Fruit fly (Drosophila melanogaster) whole organism, embryonic: ENCODE data around the gene Takl2.

Experiments
- Ada2b ChIP-seq: fragments of 200-800 bp; sonication (Bioruptor generic); IDR thresholded peaks from 2 replicates; pipeline ENCODE4 v1.3.6; 2022; ENCODE audit warnings: missing biosample characterization, missing genetic modification characterization
- Antp ChIP-seq: fragments of 200-800 bp; sonication (Bioruptor generic); optimal IDR thresholded peaks from 3 replicates; lab custom pipeline; 2016; ENCODE audit warnings: missing biosample characterization, missing genetic modification characterization
- B-H2 ChIP-seq: fragments of 200-800 bp; sonication (Bioruptor generic); optimal IDR thresholded peaks from 2 replicates; lab custom pipeline; 2018; ENCODE audit warnings: missing biosample characterization, mild to moderate bottlenecking, missing genetic modification characterization
- C15 ChIP-seq: fragments of 200-800 bp; sonication (Bioruptor generic); IDR thresholded peaks from 3 replicates; pipeline ENCODE4 v1.3.6; 2022; ENCODE audit warnings: missing biosample characterization, missing genetic modification characterization
- CG10209 ChIP-seq: fragments of 200-800 bp; sonication (Bioruptor generic); optimal IDR thresholded peaks from 3 replicates; lab custom pipeline; 2017; ENCODE audit warnings: missing biosample characterization, mild to moderate bottlenecking, missing genetic modification characterization, missing genetic modification reagents
- CG10321 ChIP-seq: fragments of 200-800 bp; sonication (Bioruptor generic); IDR thresholded peaks from 2 replicates; pipeline ENCODE4 v1.3.6; 2022; ENCODE audit warnings: missing biosample characterization, missing genetic modification characterization
- CG10366 ChIP-seq: fragments of 200-800 bp; sonication (Bioruptor generic); IDR thresholded peaks from 2 replicates; pipeline ENCODE4 v1.3.6; 2022; ENCODE audit warnings: missing biosample characterization, missing genetic modification characterization
- CG10431 ChIP-seq: fragments of 200-800 bp; sonication (Bioruptor generic); optimal IDR thresholded peaks from 3 replicates; lab custom pipeline; 2018; ENCODE audit warnings: missing biosample characterization, mild to moderate bottlenecking, missing genetic modification characterization
- CG12104 ChIP-seq: fragments of 200-800 bp; sonication (Bioruptor generic); optimal IDR thresholded peaks from 3 replicates; lab custom pipeline; 2016; ENCODE audit warnings: missing biosample characterization, missing genetic modification characterization
- CG13424 ChIP-seq: fragments of 200-800 bp; sonication (Bioruptor generic); optimal IDR thresholded peaks from 2 replicates; lab custom pipeline; 2019; ENCODE audit warnings: missing biosample characterization, mild to moderate bottlenecking, missing genetic modification characterization, moderate library complexity
- CG13894 ChIP-seq: fragments of 200-800 bp; sonication (Bioruptor generic); optimal IDR thresholded peaks from 3 replicates; lab custom pipeline; 2018; ENCODE audit warnings: missing biosample characterization, mild to moderate bottlenecking, missing genetic modification characterization, moderate library complexity
- CG15073 ChIP-seq: fragments of 200-800 bp; sonication (Bioruptor generic); optimal IDR thresholded peaks from 2 replicates; lab custom pipeline; 2016; ENCODE audit warnings: missing biosample characterization, missing genetic modification characterization
- CG15269 ChIP-seq: fragments of 200-800 bp; sonication (Bioruptor generic); optimal IDR thresholded peaks from 2 replicates; lab custom pipeline; 2018; ENCODE audit warnings: missing biosample characterization, mild to moderate bottlenecking, missing genetic modification characterization, moderate library complexity
- CG31441 ChIP-seq: fragments of 200-800 bp; sonication (Bioruptor generic); IDR thresholded peaks from 2 replicates; pipeline ENCODE4 v1.3.6; 2022; ENCODE audit warnings: missing biosample characterization, missing genetic modification characterization
- CG3407 ChIP-seq: fragments of 200-800 bp; sonication (Bioruptor generic); optimal IDR thresholded peaks from 2 replicates; lab custom pipeline; 2018; ENCODE audit warnings: missing biosample characterization, mild to moderate bottlenecking, missing genetic modification characterization
- CG3847 ChIP-seq: fragments of 200-800 bp; sonication (Bioruptor generic); IDR thresholded peaks from 2 replicates; pipeline ENCODE4 v1.3.6; 2022; ENCODE audit warnings: missing biosample characterization, missing genetic modification characterization
- CG43689 ChIP-seq: fragments of 200-800 bp; sonication (Bioruptor generic); IDR thresholded peaks from 2 replicates; pipeline ENCODE4 v1.3.6; 2022; ENCODE audit warnings: missing biosample characterization, missing genetic modification characterization
- CG4404 ChIP-seq: fragments of 200-800 bp; sonication (Bioruptor generic); IDR thresholded peaks from 2 replicates; pipeline ENCODE4 v1.3.6; 2022; ENCODE audit warnings: missing biosample characterization, missing genetic modification characterization
- CG6791 ChIP-seq: fragments of 200-800 bp; sonication (Bioruptor generic); IDR thresholded peaks from 3 replicates; pipeline ENCODE4 v1.3.6; 2022; ENCODE audit warnings: missing biosample characterization, missing genetic modification characterization; ENCODE audit not compliant: partially characterized antibody
- CG6854 ChIP-seq: fragments of 200-800 bp; sonication (Bioruptor generic); optimal IDR thresholded peaks from 3 replicates; lab custom pipeline; 2017; ENCODE audit warnings: missing biosample characterization, mild to moderate bottlenecking, missing genetic modification characterization
- CG7357 ChIP-seq: fragments of 200-800 bp; sonication (Bioruptor generic); IDR thresholded peaks from 3 replicates; pipeline ENCODE4 v1.3.6; 2022; ENCODE audit warnings: missing biosample characterization, missing genetic modification characterization
- CG8944 ChIP-seq: fragments of 200-800 bp; sonication (Bioruptor generic); optimal IDR thresholded peaks from 3 replicates; lab custom pipeline; 2016; ENCODE audit warnings: missing biosample characterization, missing genetic modification characterization
- CHES-1-like ChIP-seq: fragments of 200-800 bp; sonication (Bioruptor generic); optimal IDR thresholded peaks from 2 replicates; lab custom pipeline; 2016; ENCODE audit warnings: missing biosample characterization, missing genetic modification characterization
- Dad ChIP-seq: fragments of 200-800 bp; sonication (Bioruptor generic); optimal IDR thresholded peaks from 3 replicates; lab custom pipeline; 2016; ENCODE audit warnings: missing biosample characterization, missing genetic modification characterization
- Ets97D ChIP-seq: fragments of 200-800 bp; sonication (Bioruptor generic); optimal IDR thresholded peaks from 3 replicates; lab custom pipeline; 2016; ENCODE audit warnings: missing biosample characterization, missing genetic modification characterization
- HmgD ChIP-seq: fragments of 200-800 bp; sonication (Bioruptor generic); optimal IDR thresholded peaks from 3 replicates; lab custom pipeline; 2016; ENCODE audit warnings: missing biosample characterization, missing genetic modification characterization
- Lim3 ChIP-seq: fragments of 200-800 bp; sonication (Bioruptor generic); IDR thresholded peaks from 2 replicates; pipeline ENCODE4 v1.3.6; 2022; ENCODE audit warnings: missing biosample characterization, missing genetic modification characterization
- PHDP ChIP-seq: fragments of 200-800 bp; sonication (Bioruptor generic); optimal IDR thresholded peaks from 3 replicates; lab custom pipeline; 2018; ENCODE audit warnings: missing biosample characterization, mild to moderate bottlenecking, missing genetic modification characterization, moderate library complexity
- Taf1 ChIP-seq: fragments of 200-800 bp; sonication (Bioruptor generic); IDR thresholded peaks from 2 replicates; pipeline ENCODE4 v1.3.6; 2022; ENCODE audit warnings: missing biosample characterization, missing genetic modification characterization
- bowl ChIP-seq: fragments of 200-800 bp; sonication (Bioruptor generic); IDR thresholded peaks from 2 replicates; pipeline ENCODE4 v1.3.6; 2022; ENCODE audit warnings: missing biosample characterization, missing genetic modification characterization
- br ChIP-seq: fragments of >200 bp; optimal IDR thresholded peaks from 2 replicates; lab custom pipeline; 2017
- bsh ChIP-seq, 2 experiments: fragments of 200-800 bp; sonication (Bioruptor generic); optimal IDR thresholded peaks; 2 replicates each; lab custom pipeline; 2017 to 2018; ENCODE audit warnings: mild to moderate bottlenecking in 2 of 2, missing biosample characterization in 2 of 2, missing genetic modification characterization in 2 of 2, moderate library complexity in 1 of 2
- cas ChIP-seq: fragments of 200-800 bp; sonication (Bioruptor generic); IDR thresholded peaks from 2 replicates; pipeline ENCODE4 v1.3.6; 2022; ENCODE audit warnings: missing biosample characterization, missing genetic modification characterization
- cato ChIP-seq: fragments of 200-800 bp; sonication (Bioruptor generic); optimal IDR thresholded peaks from 2 replicates; lab custom pipeline; 2016; ENCODE audit warnings: missing biosample characterization, missing genetic modification characterization, borderline replicate concordance
- crc ChIP-seq: fragments of 200-800 bp; sonication (Bioruptor generic); optimal IDR thresholded peaks from 2 replicates; lab custom pipeline; 2016; ENCODE audit warnings: missing biosample characterization, missing genetic modification characterization
- ems ChIP-seq: fragments of 200-800 bp; sonication (Bioruptor generic); optimal IDR thresholded peaks from 3 replicates; lab custom pipeline; 2016; ENCODE audit warnings: missing biosample characterization, missing genetic modification characterization
- fd64A ChIP-seq: fragments of 200-800 bp; sonication (Bioruptor generic); optimal IDR thresholded peaks from 3 replicates; lab custom pipeline; 2018; ENCODE audit warnings: missing biosample characterization, mild to moderate bottlenecking, missing genetic modification characterization
- gfzf ChIP-seq: fragments of 200-800 bp; sonication (Bioruptor generic); optimal IDR thresholded peaks from 2 replicates; lab custom pipeline; 2016; ENCODE audit warnings: missing biosample characterization, mild to moderate bottlenecking, missing genetic modification characterization, moderate library complexity
- her ChIP-seq: fragments of 200-800 bp; sonication (Bioruptor generic); optimal IDR thresholded peaks from 2 replicates; lab custom pipeline; 2016; ENCODE audit warnings: missing biosample characterization, missing genetic modification characterization
- kay ChIP-seq: fragments of 200-800 bp; sonication (Bioruptor generic); optimal IDR thresholded peaks from 2 replicates; lab custom pipeline; 2016; ENCODE audit warnings: missing biosample characterization, missing genetic modification characterization
- lmd ChIP-seq: fragments of 200-800 bp; sonication (Bioruptor generic); IDR thresholded peaks from 2 replicates; pipeline ENCODE4 v1.3.6; 2022; ENCODE audit warnings: missing biosample characterization, missing genetic modification characterization
- maf-S ChIP-seq: fragments of 200-800 bp; sonication (Bioruptor generic); optimal IDR thresholded peaks from 2 replicates; lab custom pipeline; 2016; ENCODE audit warnings: missing biosample characterization, missing genetic modification characterization
- mirr ChIP-seq: fragments of 200-800 bp; sonication (Bioruptor generic); optimal IDR thresholded peaks from 3 replicates; lab custom pipeline; 2018; ENCODE audit warnings: missing biosample characterization, mild to moderate bottlenecking, missing genetic modification characterization
- nau ChIP-seq: fragments of 200-800 bp; sonication (Bioruptor generic); optimal IDR thresholded peaks from 3 replicates; lab custom pipeline; 2017; ENCODE audit warnings: missing biosample characterization, mild to moderate bottlenecking, missing genetic modification characterization, missing genetic modification reagents
- odd ChIP-seq: fragments of 200-800 bp; sonication (Bioruptor generic); optimal IDR thresholded peaks from 2 replicates; lab custom pipeline; 2017; ENCODE audit warnings: missing biosample characterization, mild to moderate bottlenecking, missing genetic modification characterization
- peb ChIP-seq: fragments of 200-800 bp; sonication (Bioruptor generic); IDR thresholded peaks from 2 replicates; pipeline ENCODE4 v1.3.6; 2022; ENCODE audit warnings: missing biosample characterization, missing genetic modification characterization
- repo ChIP-seq: fragments of 200-800 bp; sonication (Bioruptor generic); optimal IDR thresholded peaks from 2 replicates; lab custom pipeline; 2016; ENCODE audit warnings: missing biosample characterization, missing genetic modification characterization
- sim ChIP-seq: fragments of 200-800 bp; sonication (Bioruptor generic); IDR thresholded peaks from 2 replicates; pipeline ENCODE4 v1.3.6; 2022; ENCODE audit warnings: missing biosample characterization, missing genetic modification characterization
- sisA ChIP-seq: fragments of 200-800 bp; sonication (Bioruptor generic); IDR thresholded peaks from 2 replicates; pipeline ENCODE4 v1.3.6; 2022; ENCODE audit warnings: missing biosample characterization, missing genetic modification characterization
- sr ChIP-seq: fragments of 200-800 bp; sonication (Bioruptor generic); IDR thresholded peaks from 3 replicates; pipeline ENCODE4 v1.3.6; 2022; ENCODE audit warnings: missing biosample characterization, missing genetic modification characterization
- ttk ChIP-seq: fragments of 200-800 bp; sonication (Bioruptor generic); IDR thresholded peaks from 2 replicates; pipeline ENCODE4 v2.1.2; 2022; ENCODE audit warnings: missing biosample characterization, missing genetic modification characterization
- wdn ChIP-seq: fragments of 200-800 bp; sonication (Bioruptor generic); IDR thresholded peaks from 2 replicates; pipeline ENCODE4 v1.3.6; 2022; ENCODE audit warnings: missing biosample characterization, missing genetic modification characterization

The Takl2 gene

dm6 chr3R:22750534-22750947 lies 16.9 kb upstream of the Takl2 start, which contains the start of the genes rumi, CG7029 and Usp12-46 (continued):
- TF ChIP-seq CHES-1-like (GFP tag; lab: Kevin White, UChicago) (peak; percentile 97), CG31441 (GFP tag; lab: Robert Waterston, UW) (peak; percentile 94), wdn (GFP tag; lab: Robert Waterston, UW) (peak; percentile 71), gfzf (GFP tag; lab: Kevin White, UChicago) (peak; percentile 44), Antp (GFP tag; lab: Kevin White, UChicago) (peak; percentile 93), CG12104 (GFP tag; lab: Kevin White, UChicago) (peak; percentile 20), CG13424 (tag; lab: Kevin White, UChicago) (peak; percentile 90), CG10209 (peak; percentile 84), Ets97D (GFP tag; lab: Kevin White, UChicago) (peak; percentile 89), sr (GFP tag; lab: Robert Waterston, UW) (peak; percentile 54; the same call in 1 of the 3 replicates), nau (GFP tag; lab: Kevin White, UChicago) (no peak), maf-S (GFP tag; lab: Kevin White, UChicago) (peak; percentile 90), ttk (GFP tag; lab: Robert Waterston, UW) (peak; percentile 76), CG15073 (GFP tag; lab: Kevin White, UChicago) (peak; percentile 43), CG13894 (tag; lab: Kevin White, UChicago) (peak; percentile 80), cas (GFP tag; lab: Robert Waterston, UW) (peak; percentile 63; the same call in 1 of the 2 replicates), PHDP (tag; lab: Kevin White, UChicago) (peak; percentile 85), br (lab: Kevin White, UChicago) (no peak), CG3847 (GFP tag; lab: Robert Waterston, UW) (peak; percentile 92), crc (GFP tag; lab: Kevin White, UChicago) (peak; percentile 74), CG10321 (GFP tag; lab: Robert Waterston, UW) (peak; percentile 62), peb (peak; percentile 45; the same call in 1 of the 2 replicates), CG10366 (GFP tag; lab: Robert Waterston, UW) (peak; percentile 90), CG4404 (GFP tag; lab: Robert Waterston, UW) (peak; percentile 72), fd64A (GFP tag; lab: Kevin White, UChicago) (no peak), repo (peak; percentile 88), CG6854 (GFP tag; lab: Kevin White, UChicago) (no peak), Ada2b (GFP tag; lab: Robert Waterston, UW) (peak; percentile 81), Dad (GFP tag; lab: Kevin White, UChicago) (peak; percentile 82), odd (GFP tag; lab: Kevin White, UChicago) (no peak), ems (GFP tag; lab: Kevin White, UChicago) (peak; percentile 85), C15 (GFP tag; lab: Robert Waterston, UW) (0 out of 3 replicates have a peak, but pooled peaks have one; percentile 53), CG3407 (GFP tag; lab: Kevin White, UChicago) (peak; percentile 72), lmd (GFP tag; lab: Robert Waterston, UW) (peak; percentile 84), sisA (GFP tag; lab: Robert Waterston, UW) (peak; percentile 85), bsh (GFP tag; optimal IDR thresholded peaks at IDR 0.05; lab: Kevin White, UChicago) (peak in 1 of 2 experiments; percentile 88), CG43689 (GFP tag; lab: Robert Waterston, UW) (peak; percentile 52; the same call in 1 of the 2 replicates), HmgD (GFP tag; lab: Kevin White, UChicago) (peak; percentile 98), Taf1 (GFP tag; lab: Robert Waterston, UW) (peak; percentile 53; the same call in 1 of the 2 replicates), kay (GFP tag; lab: Kevin White, UChicago) (peak; percentile 79), bowl (peak; percentile 66; the same call in 1 of the 2 replicates), CG7357 (GFP tag; lab: Robert Waterston, UW) (peak; percentile 60; the same call in 2 of the 3 replicates), CG10431 (peak; percentile 64), B-H2 (GFP tag; lab: Kevin White, UChicago) (peak; percentile 82), CG8944 (GFP tag; lab: Kevin White, UChicago) (peak; percentile 91), her (peak; percentile 79), CG15269 (peak; percentile 86), mirr (GFP tag; lab: Kevin White, UChicago) (peak; percentile 69), CG6791 (GFP tag; lab: Robert Waterston, UW) (peak; percentile 73; the same call in 2 of the 3 replicates), Lim3 (GFP tag; lab: Robert Waterston, UW) (peak; percentile 48; the same call in 1 of the 2 replicates), cato (GFP tag; lab: Kevin White, UChicago) (peak; percentile 69), sim (GFP tag; lab: Robert Waterston, UW) (peak; percentile 58; the same call in 1 of the 2 replicates)
